Worm (Caenorhabditis elegans) whole organism, mixed stage, embryonic: ENCODE results near the gene K11H12.1.

Source experiments
- bed-3 ChIP-seq: fragments of 200-800 bp; sonication (Bioruptor generic); optimal IDR thresholded peaks from 3 replicates; lab custom pipeline; 2018; ENCODE audit warnings: mild to moderate bottlenecking, missing genetic modification characterization, moderate library complexity, missing compliant biosample characterization
- ces-1 ChIP-seq: fragments of 150-350 bp; optimal IDR thresholded peaks from 2 replicates; lab custom pipeline; 2014; ENCODE audit warnings: missing biosample characterization, missing genetic modification reagents, missing genetic modification characterization
- elt-1 ChIP-seq: sonication (generic microtip); optimal IDR thresholded peaks from 2 replicates; lab custom pipeline; 2017; ENCODE audit warnings: missing genetic modification characterization, mild to moderate bottlenecking, missing compliant biosample characterization, antibody characterized with exemption, moderate library complexity, borderline replicate concordance; ENCODE audit not compliant: insufficient read depth
- hlh-1 ChIP-seq: fragments of 150-350 bp; optimal IDR thresholded peaks from 2 replicates; lab custom pipeline; 2014; ENCODE audit warnings: missing biosample characterization, missing genetic modification reagents, missing genetic modification characterization
- nhr-12 ChIP-seq: fragments of 150-350 bp; optimal IDR thresholded peaks from 2 replicates; lab custom pipeline; 2014; ENCODE audit warnings: missing biosample characterization, missing genetic modification characterization
- nhr-2 ChIP-seq: fragments of 150-350 bp; optimal IDR thresholded peaks from 2 replicates; lab custom pipeline; 2014; ENCODE audit warnings: missing biosample characterization, missing genetic modification characterization
- nhr-237 ChIP-seq: fragments of 150-350 bp; optimal IDR thresholded peaks from 2 replicates; lab custom pipeline; 2014; ENCODE audit warnings: missing biosample characterization, missing genetic modification characterization
- nhr-28 ChIP-seq: fragments of 150-350 bp; optimal IDR thresholded peaks from 2 replicates; lab custom pipeline; 2014; ENCODE audit warnings: missing biosample characterization, missing genetic modification characterization
- tbx-8 ChIP-seq: fragments of 200-800 bp; sonication (Bioruptor generic); optimal IDR thresholded peaks from 2 replicates; lab custom pipeline; 2018; ENCODE audit warnings: mild to moderate bottlenecking, missing genetic modification characterization, moderate library complexity, missing compliant biosample characterization

Gene K11H12.1

ce11 chrIV:604144-604543, 49.1 kb downstream of the K11H12.1 start, which contains the start of gene col-102:
TSS of gene col-102 (plus strand) at chrIV:604444.
- no peak for TF ChIP-seq nhr-28 (tag; lab: Kevin White, UChicago)
- no peak for TF ChIP-seq nhr-2 (tag; lab: Kevin White, UChicago)
- no peak for TF ChIP-seq tbx-8 (GFP tag; lab: Kevin White, UChicago)
- TF ChIP-seq nhr-12 (tag; lab: Kevin White, UChicago): no peak
- no peak for TF ChIP-seq hlh-1 (tag; lab: Kevin White, UChicago)

ce11 chrIV:603543-603942, 49.7 kb downstream of the K11H12.1 start, which contains the start of gene prmt-4:
TSS of gene prmt-4 (minus strand) at chrIV:603643.
- TF ChIP-seq elt-1 (tag; lab: Kevin White, UChicago) (no peak), bed-3 (GFP tag; lab: Kevin White, UChicago) (no peak), nhr-28 (tag; lab: Kevin White, UChicago) (no peak), nhr-237 (tag; lab: Kevin White, UChicago) (no peak), tbx-8 (GFP tag; lab: Kevin White, UChicago) (no peak), ces-1 (no peak)
